Worm (Caenorhabditis elegans) whole organism, L2 larva: Measurements from ENCODE around the gene C25D7.10.
A peak's percentile ranks its signal among the peaks of the same experiment; 100 is the strongest.

Experiments used
- Y55F3AM.14 ChIP-seq: fragments of 200-800 bp; sonication (Bioruptor generic); optimal IDR thresholded peaks from 2 replicates; lab custom pipeline; 2018; ENCODE audit warnings: mild to moderate bottlenecking, missing genetic modification characterization, missing compliant biosample characterization
- elt-1 ChIP-seq: fragments of 150-350 bp; optimal IDR thresholded peaks from 2 replicates; lab custom pipeline; 2014; ENCODE audit warnings: missing biosample characterization, missing genetic modification characterization
- elt-3 ChIP-seq: sonication (generic microtip); optimal IDR thresholded peaks from 2 replicates; lab custom pipeline; 2017; ENCODE audit warnings: missing biosample characterization, missing genetic modification characterization
- fos-1 ChIP-seq: fragments of 150-350 bp; optimal IDR thresholded peaks from 2 replicates; lab custom pipeline; 2014; ENCODE audit warnings: missing biosample characterization, missing genetic modification characterization
- lin-13 ChIP-seq: fragments of 150-350 bp; optimal IDR thresholded peaks from 2 replicates; lab custom pipeline; 2014; ENCODE audit warnings: missing biosample characterization, missing genetic modification reagents, missing genetic modification characterization
- lin-39 ChIP-seq: fragments of 150-350 bp; optimal IDR thresholded peaks from 2 replicates; lab custom pipeline; 2014; ENCODE audit warnings: missing biosample characterization, missing genetic modification reagents, missing genetic modification characterization
- mbf-1 ChIP-seq: sonication (generic microtip); optimal IDR thresholded peaks from 2 replicates; lab custom pipeline; 2017; ENCODE audit warnings: missing biosample characterization, missing genetic modification characterization
- mdl-1 ChIP-seq, 2 experiments: fragments of 150-350 bp in 1 of 2; sonication (generic microtip) in 1 of 2; optimal IDR thresholded peaks; 2 replicates each; lab custom pipeline; 2017; ENCODE audit warnings: missing biosample characterization in 2 of 2, missing genetic modification characterization in 2 of 2
- nhr-10 ChIP-seq: sonication (generic microtip); optimal IDR thresholded peaks from 2 replicates; lab custom pipeline; 2017; ENCODE audit warnings: missing biosample characterization, missing genetic modification characterization
- nhr-237 ChIP-seq: fragments of 150-350 bp; optimal IDR thresholded peaks from 2 replicates; lab custom pipeline; 2014; ENCODE audit warnings: missing biosample characterization, missing genetic modification characterization
- peb-1 ChIP-seq: fragments of 150-350 bp; optimal IDR thresholded peaks from 2 replicates; lab custom pipeline; 2014; ENCODE audit warnings: missing biosample characterization, missing genetic modification characterization
- snpc-4 ChIP-seq: fragments of 150-350 bp; optimal IDR thresholded peaks from 2 replicates; lab custom pipeline; 2014; ENCODE audit warnings: missing biosample characterization, missing genetic modification characterization
- unc-55 ChIP-seq: fragments of 150-350 bp; sonication (generic microtip); optimal IDR thresholded peaks from 3 replicates; lab custom pipeline; 2014; ENCODE audit warnings: missing biosample characterization, missing genetic modification reagents, missing genetic modification characterization
- ztf-11 ChIP-seq: sonication (generic microtip); optimal IDR thresholded peaks from 2 replicates; lab custom pipeline; 2017; ENCODE audit warnings: missing biosample characterization, missing genetic modification characterization

ce11 chrV:15052368-15052767, 14.9 kb upstream of the C25D7.10 start, which contains the start of the genes fbxa-82 and C25D7.5:
- no peak for TF ChIP-seq snpc-4 (tag; lab: Kevin White, UChicago)
- TF ChIP-seq mdl-1 (tag; optimal IDR thresholded peaks at IDR 0.05; lab: Kevin White, UChicago), result no peak
- TF ChIP-seq lin-39 (tag; lab: Kevin White, UChicago), result no peak
- TF ChIP-seq elt-3 (tag; lab: Kevin White, UChicago), result no peak
- no peak for TF ChIP-seq peb-1
- peak; percentile 30 for TF ChIP-seq fos-1 (tag; lab: Kevin White, UChicago)
- no peak for TF ChIP-seq unc-55
- TF ChIP-seq nhr-237 (tag; lab: Kevin White, UChicago), result no peak
- TF ChIP-seq ztf-11 (tag; lab: Kevin White, UChicago), result no peak
- TF ChIP-seq elt-1 (tag; lab: Kevin White, UChicago), result no peak
- TF ChIP-seq lin-13 (GFP tag; lab: Kevin White, UChicago), result no peak
- no peak for TF ChIP-seq Y55F3AM.14 (GFP tag; lab: Kevin White, UChicago)
- TF ChIP-seq nhr-10, result no peak
- no peak for TF ChIP-seq mbf-1 (tag; lab: Kevin White, UChicago)
